Fruit fly (Drosophila melanogaster) S2 (cell line): ENCODE data around the gene Ssu72.

Experiments
- CG8478 ChIP-seq: fragments of >200 bp; optimal IDR thresholded peaks from 2 replicates; lab custom pipeline; 2018
- CTCF ChIP-seq, 2 experiments: fragments of >200 bp; optimal IDR thresholded peaks; 2 replicates each; lab custom pipeline; 2018

dm6 chrX:19684048-19684447 is 19.7 kb downstream of the Ssu72 start:
- TF ChIP-seq CTCF (optimal IDR thresholded peaks at IDR 0.05; lab: Kevin White, UChicago) (no peak), CG8478 (lab: Kevin White, UChicago) (no peak)
